Worm (Caenorhabditis elegans): ENCODE measurements around the gene dpy-13.
"Not testable (repeated sequence)": the region's sequence is repeated elsewhere in the genome, so short reads cannot be mapped to it uniquely, and the experiment has no call there.

- TF ChIP-seq him-1, dao-5, W03F9.2 (tag; optimal IDR thresholded peaks at IDR 0.05): not testable (repeated sequence)
These were observed 49.3 kb upstream of the dpy-13 start, which contains the start of gene K08D10.11 for ce11 chrIV:4186099-4186498.

Measured in whole organism, L4/young adult.